Fruit fly (Drosophila melanogaster): ENCODE results near the gene CG33772.

The CG33772 gene

dm6 chr3L:22637866-22638534 is 14.3 kb downstream of the CG33772 start, which contains the start of gene CG14459:
Gene CG14459, minus strand, starts transcription at chr3L:22637916.
- no peak for TF ChIP-seq CG8632 (GFP tag; optimal IDR thresholded peaks at IDR 0.05)
- no peak for TF ChIP-seq CG16779 (tag; optimal IDR thresholded peaks at IDR 0.05)
- TF ChIP-seq salr (GFP tag; optimal IDR thresholded peaks at IDR 0.05), result no peak
- no peak for TF ChIP-seq eg (GFP tag; IDR thresholded peaks at IDR 0.05)

dm6 chr3L:22634111-22634510 is 18.2 kb downstream of the CG33772 start:
- TF ChIP-seq salr (GFP tag; optimal IDR thresholded peaks at IDR 0.05) (no peak), CG34406 (GFP tag; optimal IDR thresholded peaks at IDR 0.05) (no peak), svp (GFP tag) (no peak), fkh (GFP tag; optimal IDR thresholded peaks at IDR 0.05) (no peak), pdm3 (GFP tag; optimal IDR thresholded peaks at IDR 0.05) (no peak), Hr38 (GFP tag; optimal IDR thresholded peaks at IDR 0.05) (no peak), CG1621 (tag; optimal IDR thresholded peaks at IDR 0.05) (no peak), lz (GFP tag; optimal IDR thresholded peaks at IDR 0.05) (no peak), Lpt (GFP tag; optimal IDR thresholded peaks at IDR 0.05) (no peak), CG11762 (GFP tag; optimal IDR thresholded peaks at IDR 0.05; ENCODE audit: insufficient read depth) (no peak), Sox15 (GFP tag; optimal IDR thresholded peaks at IDR 0.05) (no peak), CG7368 (GFP tag; optimal IDR thresholded peaks at IDR 0.05) (no peak)

- TF ChIP-seq fd59A (GFP tag; optimal IDR thresholded peaks at IDR 0.05), result no peak
- TF ChIP-seq CG8319 (GFP tag; optimal IDR thresholded peaks at IDR 0.05), result no peak
- TF ChIP-seq achi (GFP tag; optimal IDR thresholded peaks at IDR 0.05), result no peak
- no peak for TF ChIP-seq eg (GFP tag; IDR thresholded peaks at IDR 0.05)
- TF ChIP-seq CG32006 (GFP tag; optimal IDR thresholded peaks at IDR 0.05), result no peak
Measured at dm6 chr3L:22616784-22617183, 35.5 kb downstream of the CG33772 start.

- TF ChIP-seq svp (GFP tag) (no peak), OdsH (GFP tag; optimal IDR thresholded peaks at IDR 0.05) (no peak), Ets21C (GFP tag; optimal IDR thresholded peaks at IDR 0.05) (no peak), acj6 (GFP tag; optimal IDR thresholded peaks at IDR 0.05) (no peak)
Measured at dm6 chr3L:22607076-22607475, 45.2 kb downstream of the CG33772 start.

dm6 chr3L:22605637-22606419 is 46.5 kb downstream of the CG33772 start, which contains the start of gene ND-B14.5AL:
Gene ND-B14.5AL, plus strand, starts transcription at chr3L:22606369.
- TF ChIP-seq CG8319 (GFP tag; optimal IDR thresholded peaks at IDR 0.05), result no peak
- no peak for TF ChIP-seq Gug (GFP tag; IDR thresholded peaks at IDR 0.05)
- TF ChIP-seq Met (GFP tag; optimal IDR thresholded peaks at IDR 0.05), result no peak
- TF ChIP-seq pdm3 (GFP tag; optimal IDR thresholded peaks at IDR 0.05), result no peak
- TF ChIP-seq topi (GFP tag; optimal IDR thresholded peaks at IDR 0.05), result no peak
- TF ChIP-seq fd85E (GFP tag; optimal IDR thresholded peaks at IDR 0.05), result no peak
- TF ChIP-seq Eip93F (GFP tag; optimal IDR thresholded peaks at IDR 0.05), result no peak
- no peak for TF ChIP-seq cyc (GFP tag; optimal IDR thresholded peaks at IDR 0.05)
- TF ChIP-seq CG11902 (GFP tag; optimal IDR thresholded peaks at IDR 0.05), result no peak
- TF ChIP-seq CG16779 (tag; optimal IDR thresholded peaks at IDR 0.05), result no peak
- no peak for TF ChIP-seq fd59A (GFP tag; optimal IDR thresholded peaks at IDR 0.05)
- no peak for TF ChIP-seq spab (GFP tag; optimal IDR thresholded peaks at IDR 0.05)
- no peak for TF ChIP-seq CG6854 (GFP tag; optimal IDR thresholded peaks at IDR 0.05)
- TF ChIP-seq CG6163 (GFP tag; IDR thresholded peaks at IDR 0.05), result no peak
- no peak for TF ChIP-seq Sox102F (GFP tag; optimal IDR thresholded peaks at IDR 0.05)
- no peak for TF ChIP-seq CG8632 (GFP tag; optimal IDR thresholded peaks at IDR 0.05)
- no peak for TF ChIP-seq OdsH (GFP tag; optimal IDR thresholded peaks at IDR 0.05)

All from whole organism, prepupa.